Fruit fly (Drosophila melanogaster): Measurements from ENCODE around the gene CG44008.

CG44008 gene

DNA sequence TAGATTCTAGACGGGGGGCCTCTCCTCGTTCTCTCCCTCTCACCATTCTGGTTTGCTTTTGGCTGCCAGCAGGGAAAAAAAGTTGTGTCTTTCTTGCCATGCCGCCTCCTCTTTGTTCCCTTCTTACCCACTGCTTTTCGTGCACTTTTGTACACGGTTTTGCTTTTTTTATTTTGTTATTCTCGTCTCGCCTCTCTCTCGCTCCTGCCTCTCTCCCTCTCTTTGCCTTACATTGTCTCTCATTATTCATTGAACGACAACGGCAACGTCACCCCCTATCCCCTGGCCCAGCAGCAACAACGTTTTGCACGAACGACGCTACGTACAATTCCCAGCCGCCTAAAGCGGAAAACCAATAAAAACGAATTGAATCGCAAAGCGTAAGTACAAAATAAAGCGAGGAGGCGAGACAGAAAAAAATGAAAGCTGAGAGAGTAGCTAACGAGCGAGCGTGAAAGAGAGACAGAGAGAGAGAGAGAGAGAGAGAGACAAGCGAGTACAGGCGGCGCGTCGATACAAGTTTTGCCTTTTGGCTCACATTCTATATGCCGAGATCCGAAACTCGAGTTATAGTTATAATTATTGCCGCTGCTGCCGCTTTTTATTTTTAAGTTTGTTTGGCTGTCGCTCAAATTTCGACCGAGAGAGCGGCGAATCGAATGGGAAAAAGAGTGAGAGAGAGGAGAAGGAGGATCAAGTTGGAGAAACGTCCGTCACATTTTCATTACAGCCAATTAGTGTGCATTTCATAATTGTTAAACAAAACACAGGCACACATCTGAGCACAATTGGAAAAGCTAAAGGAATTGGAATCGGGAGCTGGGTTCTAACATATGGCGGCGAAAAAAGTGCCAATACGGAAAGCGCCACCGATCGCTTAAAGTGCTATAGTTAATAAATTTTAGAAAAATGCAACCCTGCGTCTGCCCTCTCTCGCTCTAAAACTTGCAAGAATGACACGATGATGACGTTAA, 35.3 kb downstream of the CG44008 start (continued):
- TF ChIP-seq achi (GFP tag; optimal IDR thresholded peaks at IDR 0.05) (peak; percentile 54), ss (GFP tag; optimal IDR thresholded peaks at IDR 0.05) (peak; percentile 91 to 97), Eip93F (GFP tag; optimal IDR thresholded peaks at IDR 0.05) (peak; percentile 40), lz (GFP tag; optimal IDR thresholded peaks at IDR 0.05) (peak; percentile 4), CG10631 (GFP tag; optimal IDR thresholded peaks at IDR 0.05) (peak; percentile 53), vri (GFP tag; optimal IDR thresholded peaks at IDR 0.05) (peak; percentile 81), CG3919 (GFP tag; optimal IDR thresholded peaks at IDR 0.05) (peak; percentile 52), Ets96B (tag; optimal IDR thresholded peaks at IDR 0.05) (peak; percentile 78), CG16779 (tag; optimal IDR thresholded peaks at IDR 0.05) (peak; percentile 88), spab (GFP tag; optimal IDR thresholded peaks at IDR 0.05) (peak; percentile 82), CG6854 (GFP tag; optimal IDR thresholded peaks at IDR 0.05) (peak; percentile 85), dsx (GFP tag; optimal IDR thresholded peaks at IDR 0.05; ENCODE audit: poor library complexity, severe bottlenecking) (peak; percentile 99), CG32006 (GFP tag; optimal IDR thresholded peaks at IDR 0.05) (peak; percentile 73), CG15336 (GFP tag; IDR thresholded peaks at IDR 0.05) (peak; percentile 76), Gug (GFP tag; IDR thresholded peaks at IDR 0.05) (peak; percentile 54), CG11294 (GFP tag; IDR thresholded peaks at IDR 0.05) (peak; percentile 59)

dm6 chr2L:11806022-11806700, 36.1 kb downstream of the CG44008 start:
- TF ChIP-seq svp (GFP tag) = no peak
- no peak for TF ChIP-seq CG7368 (GFP tag; optimal IDR thresholded peaks at IDR 0.05)
- no peak for TF ChIP-seq CG8632 (GFP tag; optimal IDR thresholded peaks at IDR 0.05)
- TF ChIP-seq CG6792 (GFP tag; optimal IDR thresholded peaks at IDR 0.05) = no peak
- peak; percentile 1 for TF ChIP-seq Lpt (GFP tag; optimal IDR thresholded peaks at IDR 0.05)
- peak; percentile 41 for TF ChIP-seq vri (GFP tag; optimal IDR thresholded peaks at IDR 0.05)
- no peak for TF ChIP-seq CG11294 (GFP tag; IDR thresholded peaks at IDR 0.05)
- no peak for TF ChIP-seq CG6808 (GFP tag; optimal IDR thresholded peaks at IDR 0.05)
- TF ChIP-seq net (GFP tag; optimal IDR thresholded peaks at IDR 0.05) = no peak
- TF ChIP-seq CG31627 (GFP tag; optimal IDR thresholded peaks at IDR 0.05) = no peak
- no peak for TF ChIP-seq acj6 (GFP tag; optimal IDR thresholded peaks at IDR 0.05)
- TF ChIP-seq Eip75B (GFP tag; optimal IDR thresholded peaks at IDR 0.05) = no peak
- peak; percentile 42 for TF ChIP-seq CG11902 (GFP tag; optimal IDR thresholded peaks at IDR 0.05)
- no peak for TF ChIP-seq fd85E (GFP tag; optimal IDR thresholded peaks at IDR 0.05)
- peak; percentile 48 for TF ChIP-seq Eip78C (GFP tag)
- no peak for TF ChIP-seq CG8119 (GFP tag; IDR thresholded peaks at IDR 0.05)
- TF ChIP-seq fkh (GFP tag; optimal IDR thresholded peaks at IDR 0.05) = peak; percentile 27
- TF ChIP-seq Ets21C (GFP tag; optimal IDR thresholded peaks at IDR 0.05) = no peak
- peak; percentile 11 for TF ChIP-seq esn (GFP tag; optimal IDR thresholded peaks at IDR 0.05)

DNA sequence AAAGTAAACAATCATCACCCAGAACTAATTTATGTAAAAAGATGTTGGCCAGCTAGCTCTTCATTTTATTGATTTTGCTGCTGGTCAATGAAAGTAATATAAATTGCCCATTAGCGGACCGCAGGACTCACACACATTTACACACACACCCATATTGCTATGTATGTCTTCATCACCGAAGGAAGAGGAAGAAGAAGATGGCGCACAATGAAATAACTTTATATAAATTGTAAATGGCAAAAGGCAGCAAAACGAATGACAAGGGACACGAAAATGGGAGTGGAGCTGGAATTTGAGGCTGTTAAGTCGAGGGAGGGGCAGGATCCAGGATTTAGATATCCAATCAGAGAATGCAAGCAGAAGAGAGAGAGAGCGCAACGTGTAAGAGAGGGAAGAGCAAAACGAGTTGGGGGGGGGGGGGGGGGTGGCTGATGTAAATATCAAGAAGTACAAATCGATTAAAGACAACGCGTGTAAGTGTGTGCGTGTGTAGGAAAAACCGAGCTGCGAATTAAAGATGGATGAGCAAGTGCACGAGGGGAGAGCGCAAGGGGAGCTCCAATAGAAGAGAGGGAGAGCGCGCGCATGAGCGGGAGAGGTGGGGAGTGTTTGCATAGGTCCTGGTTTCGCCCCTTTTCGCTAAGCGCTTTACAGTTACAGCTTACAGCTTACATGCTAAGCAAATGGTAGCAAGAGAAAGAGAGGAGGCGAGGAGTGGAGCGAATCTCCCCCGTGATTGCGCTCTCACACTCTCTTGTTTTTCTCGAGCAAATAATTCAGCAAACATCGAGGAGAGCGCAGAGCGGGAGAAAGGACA, 37.8 kb downstream of the CG44008 start:
- no peak for TF ChIP-seq CG16779 (tag; optimal IDR thresholded peaks at IDR 0.05)
- peak; percentile 26 for TF ChIP-seq Lpt (GFP tag; optimal IDR thresholded peaks at IDR 0.05)
- peak; percentile 30 to 75 for TF ChIP-seq ss (GFP tag; optimal IDR thresholded peaks at IDR 0.05)
- peak; percentile 15 for TF ChIP-seq Sox14 (GFP tag; optimal IDR thresholded peaks at IDR 0.05)
- TF ChIP-seq esn (GFP tag; optimal IDR thresholded peaks at IDR 0.05) = no peak
- TF ChIP-seq CG32006 (GFP tag; optimal IDR thresholded peaks at IDR 0.05) = peak; percentile 12
- no peak for TF ChIP-seq Eip75B (GFP tag; optimal IDR thresholded peaks at IDR 0.05)
- no peak for TF ChIP-seq Gug (GFP tag; IDR thresholded peaks at IDR 0.05)
- no peak for TF ChIP-seq CG4318 (GFP tag; optimal IDR thresholded peaks at IDR 0.05)
- TF ChIP-seq Sox15 (GFP tag; optimal IDR thresholded peaks at IDR 0.05) = no peak
- TF ChIP-seq fkh (GFP tag; optimal IDR thresholded peaks at IDR 0.05) = no peak
- TF ChIP-seq CG31627 (GFP tag; optimal IDR thresholded peaks at IDR 0.05) = no peak
- TF ChIP-seq CG3919 (GFP tag; optimal IDR thresholded peaks at IDR 0.05) = peak; percentile 24
- no peak for TF ChIP-seq achi (GFP tag; optimal IDR thresholded peaks at IDR 0.05)
- peak; percentile 23; the same call in 1 of the 3 replicates for TF ChIP-seq eg (GFP tag; IDR thresholded peaks at IDR 0.05)
- TF ChIP-seq CG6276 (GFP tag; optimal IDR thresholded peaks at IDR 0.05) = no peak
- peak; percentile 6 for TF ChIP-seq CG9139 (GFP tag; optimal IDR thresholded peaks at IDR 0.05)
- TF ChIP-seq CG15336 (GFP tag; IDR thresholded peaks at IDR 0.05) = 0 out of 2 replicates have a peak, but pooled peaks have one; percentile 15
- TF ChIP-seq CG10669 (GFP tag; optimal IDR thresholded peaks at IDR 0.05) = no peak
- peak; percentile 32 for TF ChIP-seq dsx (GFP tag; optimal IDR thresholded peaks at IDR 0.05; ENCODE audit: poor library complexity, severe bottlenecking)
- no peak for TF ChIP-seq CG8119 (GFP tag; IDR thresholded peaks at IDR 0.05)
- no peak for TF ChIP-seq Eip93F (GFP tag; optimal IDR thresholded peaks at IDR 0.05)
- no peak for TF ChIP-seq fd59A (GFP tag; optimal IDR thresholded peaks at IDR 0.05)
- TF ChIP-seq CG6808 (GFP tag; optimal IDR thresholded peaks at IDR 0.05) = no peak
